Worm (Caenorhabditis elegans): ENCODE data around the gene F41C3.2.

- TF ChIP-seq ama-1 (optimal IDR thresholded peaks at IDR 0.05): no peak
- TF ChIP-seq tra-4 (tag; optimal IDR thresholded peaks at IDR 0.05): no peak
Measured at ce11 chrII:4736585-4736984, 13.2 kb upstream of the F41C3.2 start.
